Worm (Caenorhabditis elegans): ENCODE results near the gene tbc-2.

DNA sequence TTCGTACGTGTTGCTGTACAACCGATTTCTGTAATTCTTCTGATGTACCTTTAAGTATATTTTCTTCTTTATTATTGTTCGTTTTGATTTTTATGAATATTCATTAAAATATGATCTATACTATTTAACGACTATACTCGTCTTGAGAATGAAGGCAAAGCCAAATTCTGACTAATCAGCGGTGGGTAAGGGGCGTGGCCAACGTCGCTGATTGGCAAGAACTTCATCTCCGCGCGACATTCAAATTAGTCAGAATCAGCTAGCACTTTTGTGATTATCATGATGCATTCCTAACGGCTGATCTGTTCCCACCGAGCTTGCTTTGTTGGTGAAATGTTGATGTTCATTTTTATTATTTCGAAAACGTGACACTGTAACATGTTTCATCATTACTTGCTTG lies 39.7 kb upstream of the tbc-2 start:
- TF ChIP-seq elt-2 (tag; optimal IDR thresholded peaks at IDR 0.05): no peak
- TF ChIP-seq C04F5.9 (tag; optimal IDR thresholded peaks at IDR 0.05): no peak
- TF ChIP-seq ztf-4 (tag; optimal IDR thresholded peaks at IDR 0.05): no peak
- no peak for TF ChIP-seq fos-1 (tag; optimal IDR thresholded peaks at IDR 0.05)
